Worm (Caenorhabditis elegans): ENCODE measurements around the gene acr-9.
A peak's percentile ranks its signal among the peaks of the same experiment; 100 is the strongest.

acr-9 gene

ce11 chrX:13665447-13665846 is 18.7 kb upstream of the acr-9 start (continued):
- TF ChIP-seq B0336.3 (GFP tag; IDR thresholded peaks at IDR 0.05): peak; percentile 89
- peak; percentile 73 for TF ChIP-seq lsy-27 (tag; optimal IDR thresholded peaks at IDR 0.05; ENCODE audit: borderline replicate concordance, insufficient read depth)
- peak; percentile 71; the same call in 1 of the 2 replicates for TF ChIP-seq C17E4.6 (GFP tag; IDR thresholded peaks at IDR 0.05)
- peak; percentile 62 for TF ChIP-seq ccch-3 (GFP tag; optimal IDR thresholded peaks at IDR 0.05)
- peak; percentile 95; the same call in 1 of the 2 replicates for TF ChIP-seq ztf-6 (GFP tag; IDR thresholded peaks at IDR 0.05)
- peak; percentile 94 for TF ChIP-seq mes-4 (tag; optimal IDR thresholded peaks at IDR 0.05)
- TF ChIP-seq F57A8.1 (GFP tag; optimal IDR thresholded peaks at IDR 0.05): peak; percentile 79
- peak; percentile 99 for TF ChIP-seq lin-26 (GFP tag; IDR thresholded peaks at IDR 0.05)
- peak; percentile 83 for TF ChIP-seq somi-1 (GFP tag; optimal IDR thresholded peaks at IDR 0.05)
- peak; percentile 77; the same call in 1 of the 2 replicates for TF ChIP-seq ztf-28 (GFP tag; IDR thresholded peaks at IDR 0.05)
- peak; percentile 95 for TF ChIP-seq nhr-90 (tag; optimal IDR thresholded peaks at IDR 0.05)
- peak; percentile 76 for TF ChIP-seq mcd-1 (GFP tag; IDR thresholded peaks at IDR 0.05)
- TF ChIP-seq F23B12.7 (tag; optimal IDR thresholded peaks at IDR 0.05; ENCODE audit: insufficient read depth): peak; percentile 73
- TF ChIP-seq hlh-26 (GFP tag; conservative IDR thresholded peaks at IDR 0.05): peak; percentile 77; the same call in 1 of the 2 replicates
- no peak for TF ChIP-seq efl-1 (GFP tag; optimal IDR thresholded peaks at IDR 0.05)
- TF ChIP-seq lir-1 (GFP tag; conservative IDR thresholded peaks at IDR 0.05): peak; percentile 88
- TF ChIP-seq die-1 (tag; optimal IDR thresholded peaks at IDR 0.05): peak; percentile 97
- TF ChIP-seq ceh-27 (GFP tag; optimal IDR thresholded peaks at IDR 0.05): peak; percentile 96
- peak; percentile 89 for TF ChIP-seq D2030.7 (GFP tag; IDR thresholded peaks at IDR 0.05)
- TF ChIP-seq nhr-80 (tag; optimal IDR thresholded peaks at IDR 0.05): peak; percentile 60
- TF ChIP-seq Y67H2A.10 (GFP tag; conservative IDR thresholded peaks at IDR 0.05): 0 out of 2 replicates have a peak, but pooled peaks have one; percentile 54
- peak; percentile 55; the same call in 1 of the 2 replicates for TF ChIP-seq C06A6.2 (GFP tag; conservative IDR thresholded peaks at IDR 0.05)
- TF ChIP-seq hrde-1 (tag; optimal IDR thresholded peaks at IDR 0.05; ENCODE audit: borderline replicate concordance): peak; percentile 89
- TF ChIP-seq Y79H2A.3 (GFP tag; conservative IDR thresholded peaks at IDR 0.05): 0 out of 2 replicates have a peak, but pooled peaks have one; percentile 44
- peak; percentile 70 for TF ChIP-seq unc-130 (GFP tag; optimal IDR thresholded peaks at IDR 0.05)
- TF ChIP-seq K12H6.12 (tag; optimal IDR thresholded peaks at IDR 0.05): peak; percentile 87
- peak; percentile 89 for TF ChIP-seq sea-2 (GFP tag; IDR thresholded peaks at IDR 0.05)
- peak; percentile 80; the same call in 1 of the 2 replicates for TF ChIP-seq attf-6 (GFP tag; IDR thresholded peaks at IDR 0.05)
- TF ChIP-seq sdz-38 (tag; optimal IDR thresholded peaks at IDR 0.05): peak; percentile 40
- 0 out of 2 replicates have a peak, but pooled peaks have one; percentile 68 for TF ChIP-seq ceh-58 (GFP tag; IDR thresholded peaks at IDR 0.05)
- peak; percentile 96 for TF ChIP-seq ets-4 (GFP tag; optimal IDR thresholded peaks at IDR 0.05)
- TF ChIP-seq mxl-1 (tag; optimal IDR thresholded peaks at IDR 0.05): peak; percentile 97
- peak; percentile 93 for TF ChIP-seq dox-1 (GFP tag; IDR thresholded peaks at IDR 0.05)
- TF ChIP-seq snpc-1.3 (tag; optimal IDR thresholded peaks at IDR 0.05; ENCODE audit: insufficient read depth): peak; percentile 88
- no peak for TF ChIP-seq F55B11.4 (tag; optimal IDR thresholded peaks at IDR 0.05; ENCODE audit: borderline replicate concordance, insufficient read depth)
- TF ChIP-seq F57C9.4 (tag; optimal IDR thresholded peaks at IDR 0.05): peak; percentile 81
- peak; percentile 37 for TF ChIP-seq dpff-1 (tag; optimal IDR thresholded peaks at IDR 0.05)
- peak; percentile 77 for TF ChIP-seq lin-54 (GFP tag; optimal IDR thresholded peaks at IDR 0.05)
- peak; percentile 92 for TF ChIP-seq ekl-4 (GFP tag; IDR thresholded peaks at IDR 0.05)
- TF ChIP-seq T07F8.4 (tag; optimal IDR thresholded peaks at IDR 0.05): peak; percentile 89
- TF ChIP-seq hlh-12 (tag; optimal IDR thresholded peaks at IDR 0.05): peak; percentile 80
- 0 out of 2 replicates have a peak, but pooled peaks have one; percentile 86 for TF ChIP-seq F37B4.10 (GFP tag; IDR thresholded peaks at IDR 0.05)
- TF ChIP-seq him-1 (tag; optimal IDR thresholded peaks at IDR 0.05): peak; percentile 98
- peak; percentile 97 for TF ChIP-seq cebp-2 (GFP tag; IDR thresholded peaks at IDR 0.05)
- TF ChIP-seq snpc-1.1 (tag; optimal IDR thresholded peaks at IDR 0.05; ENCODE audit: insufficient read depth): peak; percentile 74
- peak; percentile 82 for TF ChIP-seq K11D2.4 (GFP tag; IDR thresholded peaks at IDR 0.05)
- TF ChIP-seq zim-3 (tag; optimal IDR thresholded peaks at IDR 0.05): peak; percentile 97
- peak; percentile 91 for TF ChIP-seq aptf-3 (GFP tag; IDR thresholded peaks at IDR 0.05)
